Fruit fly (Drosophila melanogaster) whole organism, pupa: Measurements from ENCODE around the gene Gycalpha99B.

Experiments used
- CG10348 ChIP-seq: fragments of 200-800 bp; sonication (Bioruptor generic); IDR thresholded peaks from 2 replicates; pipeline ENCODE4 v1.3.6; 2022; ENCODE audit warnings: missing biosample characterization, missing genetic modification characterization
- CG15710 ChIP-seq: fragments of 200-800 bp; sonication (Bioruptor generic); optimal IDR thresholded peaks from 2 replicates; lab custom pipeline; 2018; ENCODE audit warnings: missing biosample characterization, mild to moderate bottlenecking, missing genetic modification characterization, moderate library complexity
- CG32121 ChIP-seq: fragments of 200-800 bp; sonication (Bioruptor generic); IDR thresholded peaks from 2 replicates; pipeline ENCODE4 v1.3.6; 2022; ENCODE audit warnings: missing biosample characterization, missing genetic modification characterization
- CG9948 ChIP-seq: fragments of 200-800 bp; sonication (Bioruptor generic); optimal IDR thresholded peaks from 2 replicates; lab custom pipeline; 2018; ENCODE audit warnings: missing biosample characterization, mild to moderate bottlenecking, missing genetic modification characterization, moderate library complexity
- D1 ChIP-seq: fragments of 200-800 bp; sonication (Bioruptor generic); optimal IDR thresholded peaks from 2 replicates; lab custom pipeline; 2018; ENCODE audit warnings: missing biosample characterization, mild to moderate bottlenecking, missing genetic modification characterization, moderate library complexity
- EcR ChIP-seq: fragments of 200-800 bp; sonication (Bioruptor generic); optimal IDR thresholded peaks from 3 replicates; lab custom pipeline; 2019; ENCODE audit warnings: missing biosample characterization, missing genetic modification characterization, mild to moderate bottlenecking, moderate library complexity, missing genetic modification reagents
- Ets98B ChIP-seq: fragments of 200-800 bp; sonication (Bioruptor generic); IDR thresholded peaks from 2 replicates; pipeline ENCODE4 v1.3.6; 2022; ENCODE audit warnings: missing biosample characterization, missing genetic modification characterization
- Pif1B ChIP-seq: fragments of 200-800 bp; sonication (Bioruptor generic); optimal IDR thresholded peaks from 3 replicates; lab custom pipeline; 2016; ENCODE audit warnings: missing biosample characterization, missing genetic modification characterization

dm6 chr3R:29716043-29716781 lies 33.9 kb downstream of the Gycalpha99B start:
- no peak for TF ChIP-seq Ets98B
- TF ChIP-seq EcR (GFP tag; lab: Kevin White, UChicago), result no peak
- TF ChIP-seq CG15710 (tag; lab: Kevin White, UChicago), result no peak
- no peak for TF ChIP-seq CG32121 (GFP tag; lab: Robert Waterston, UW)
- TF ChIP-seq D1 (tag; lab: Kevin White, UChicago), result no peak
- no peak for TF ChIP-seq Pif1B (GFP tag; lab: Kevin White, UChicago)
- TF ChIP-seq CG10348 (GFP tag; lab: Robert Waterston, UW), result no peak
- no peak for TF ChIP-seq CG9948 (tag; lab: Kevin White, UChicago)
